Worm (Caenorhabditis elegans) whole organism, early embryonic: Measurements from ENCODE around the gene R05D3.9.

ENCODE experiments used
- B0310.2 ChIP-seq: sonication (generic microtip); optimal IDR thresholded peaks from 2 replicates; lab custom pipeline; 2016; ENCODE audit warnings: mild to moderate bottlenecking, missing genetic modification characterization, missing compliant biosample characterization
- F13C5.2 ChIP-seq: sonication (generic microtip); optimal IDR thresholded peaks from 2 replicates; lab custom pipeline; 2017; ENCODE audit warnings: mild to moderate bottlenecking, missing genetic modification characterization, inconsistent platforms, missing compliant biosample characterization
- aly-1 ChIP-seq: sonication (generic microtip); optimal IDR thresholded peaks from 2 replicates; lab custom pipeline; 2016; ENCODE audit warnings: missing genetic modification characterization, missing compliant biosample characterization
- ama-1 ChIP-seq: fragments of 150-350 bp; optimal IDR thresholded peaks from 2 replicates; lab custom pipeline; 2014
- ceh-13 ChIP-seq: fragments of 200-800 bp; sonication (Bioruptor generic); optimal IDR thresholded peaks from 2 replicates; lab custom pipeline; 2018; ENCODE audit warnings: mild to moderate bottlenecking, missing genetic modification characterization, missing compliant biosample characterization
- ceh-36 ChIP-seq: sonication (generic microtip); optimal IDR thresholded peaks from 2 replicates; lab custom pipeline; 2016; ENCODE audit warnings: missing genetic modification characterization, inconsistent platforms, missing compliant biosample characterization
- ets-7 ChIP-seq: sonication (generic microtip); optimal IDR thresholded peaks from 2 replicates; lab custom pipeline; 2016; ENCODE audit warnings: missing genotype, missing genetic modification characterization, missing compliant biosample characterization
- flt-1 ChIP-seq: fragments of 200-800 bp; sonication (Bioruptor generic); IDR thresholded peaks from 2 replicates; pipeline ENCODE4 v1.3.6; 2022; ENCODE audit warnings: missing genetic modification characterization, missing compliant biosample characterization
- hmbx-1 ChIP-seq: sonication (generic microtip); optimal IDR thresholded peaks from 2 replicates; lab custom pipeline; 2016; ENCODE audit warnings: mild to moderate bottlenecking, missing genetic modification characterization, missing compliant biosample characterization
- hmg-4 ChIP-seq: fragments of 200-800 bp; sonication (Bioruptor generic); optimal IDR thresholded peaks from 2 replicates; lab custom pipeline; 2018; ENCODE audit warnings: mild to moderate bottlenecking, missing genetic modification characterization, missing compliant biosample characterization
- hnd-1 ChIP-seq: sonication (generic microtip); optimal IDR thresholded peaks from 2 replicates; lab custom pipeline; 2016; ENCODE audit warnings: missing genetic modification characterization, missing compliant biosample characterization
- pes-1 ChIP-seq: fragments of 200-800 bp; sonication (Bioruptor generic); IDR thresholded peaks from 2 replicates; pipeline ENCODE4 v1.3.6; 2022; ENCODE audit warnings: missing genetic modification reagents, missing genetic modification characterization, missing compliant biosample characterization
- scrt-1 ChIP-seq: fragments of 200-800 bp; sonication (Bioruptor generic); IDR thresholded peaks from 2 replicates; pipeline ENCODE4 v1.3.6; 2022; ENCODE audit warnings: missing genetic modification characterization, missing compliant biosample characterization
- sea-1 ChIP-seq: fragments of 200-800 bp; sonication (Bioruptor generic); conservative IDR thresholded peaks from 2 replicates; pipeline ENCODE4 v1.3.6; 2022; ENCODE audit warnings: missing genetic modification characterization, missing compliant biosample characterization
- tbx-11 ChIP-seq: fragments of 200-800 bp; sonication (Bioruptor generic); IDR thresholded peaks from 2 replicates; pipeline ENCODE4 v1.3.6; 2022; ENCODE audit warnings: missing genetic modification characterization, missing compliant biosample characterization
- tbx-37 ChIP-seq: fragments of 200-800 bp; sonication (Bioruptor generic); conservative IDR thresholded peaks from 2 replicates; pipeline ENCODE4 v1.3.6; 2022; ENCODE audit warnings: missing genetic modification reagents, missing genetic modification characterization, missing compliant biosample characterization
- tra-4 ChIP-seq: sonication (generic microtip); optimal IDR thresholded peaks from 2 replicates; lab custom pipeline; 2017; ENCODE audit warnings: missing genetic modification characterization, missing compliant biosample characterization

R05D3.9 gene

ce11 chrIII:8371595-8372305 is 3.2 kb upstream of the R05D3.9 start, which contains the start of gene lmbr-1:
Gene lmbr-1 (plus strand): TSS chrIII:8372255.
- TF ChIP-seq tbx-37 (GFP tag; lab: Robert Waterston, UW) (no peak), F13C5.2 (tag; lab: Kevin White, UChicago) (no peak), ceh-13 (GFP tag; lab: Kevin White, UChicago) (no peak), tbx-11 (GFP tag; lab: Robert Waterston, UW) (no peak), hmbx-1 (tag; lab: Kevin White, UChicago) (no peak), ceh-36 (tag; lab: Kevin White, UChicago) (no peak), aly-1 (no peak), flt-1 (GFP tag; lab: Robert Waterston, UW) (no peak), scrt-1 (GFP tag; lab: Robert Waterston, UW) (no peak), pes-1 (GFP tag; lab: Robert Waterston, UW) (no peak)

DNA sequence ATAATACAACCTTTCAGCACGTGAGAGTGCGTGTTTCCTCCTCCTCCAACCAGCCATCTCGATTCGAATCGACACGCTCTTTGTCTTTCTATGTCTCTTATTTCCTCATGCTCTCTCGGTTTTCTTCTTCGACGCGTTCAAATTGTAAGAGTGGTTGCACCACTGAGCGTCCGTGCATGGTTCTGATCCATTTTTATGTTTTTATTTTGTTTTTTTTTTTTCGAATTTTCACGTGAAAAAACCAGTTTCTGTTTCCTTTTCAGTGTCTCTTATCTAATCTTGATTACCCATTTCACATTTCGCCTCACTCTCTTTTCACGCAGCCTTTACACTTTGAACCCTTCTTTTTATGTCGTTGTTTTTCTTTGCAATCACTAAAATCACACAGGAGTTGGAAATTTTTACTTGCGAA is 2.3 kb upstream of the R05D3.9 start:
- TF ChIP-seq hnd-1 (tag; lab: Kevin White, UChicago) (no peak), flt-1 (GFP tag; lab: Robert Waterston, UW) (no peak)

- TF ChIP-seq flt-1 (GFP tag; lab: Robert Waterston, UW) = no peak
- TF ChIP-seq tbx-37 (GFP tag; lab: Robert Waterston, UW) = no peak
- no peak for TF ChIP-seq tra-4 (tag; lab: Kevin White, UChicago)
- TF ChIP-seq hnd-1 (tag; lab: Kevin White, UChicago) = no peak
- TF ChIP-seq ets-7 (tag; lab: Kevin White, UChicago) = no peak
- no peak for TF ChIP-seq ama-1
- no peak for TF ChIP-seq hmg-4 (GFP tag; lab: Kevin White, UChicago)
- no peak for TF ChIP-seq F13C5.2 (tag; lab: Kevin White, UChicago)
- TF ChIP-seq scrt-1 (GFP tag; lab: Robert Waterston, UW) = no peak
- TF ChIP-seq pes-1 (GFP tag; lab: Robert Waterston, UW) = no peak
- no peak for TF ChIP-seq hmbx-1 (tag; lab: Kevin White, UChicago)
- no peak for TF ChIP-seq ceh-36 (tag; lab: Kevin White, UChicago)
- TF ChIP-seq B0310.2 (tag; lab: Kevin White, UChicago) = no peak
- TF ChIP-seq ceh-13 (GFP tag; lab: Kevin White, UChicago) = no peak
- no peak for TF ChIP-seq tbx-11 (GFP tag; lab: Robert Waterston, UW)
- TF ChIP-seq sea-1 (GFP tag; lab: Robert Waterston, UW) = no peak
- no peak for TF ChIP-seq aly-1
These were observed 1.7 kb upstream of the R05D3.9 start for ce11 chrIII:8370188-8370587.

DNA sequence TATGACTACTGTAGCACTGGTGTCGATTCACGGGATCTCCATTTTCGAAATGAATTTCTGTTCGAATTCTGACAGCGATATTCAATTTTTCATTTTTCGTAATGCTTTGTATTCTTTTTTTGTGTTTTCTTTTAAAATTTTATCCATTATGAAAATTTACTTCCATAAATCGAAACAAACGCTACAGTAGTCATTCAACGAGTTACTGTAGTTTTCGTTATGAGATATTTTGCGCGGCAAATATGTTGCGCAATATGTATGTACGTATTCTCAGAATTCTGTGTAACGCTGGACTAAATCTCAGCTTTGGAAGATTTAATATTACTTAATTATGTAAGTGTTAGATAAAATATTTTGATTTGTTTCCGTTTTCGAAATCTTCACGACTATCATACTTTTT is 653 bp upstream of the R05D3.9 start:
- no peak for TF ChIP-seq pes-1 (GFP tag; lab: Robert Waterston, UW)
- TF ChIP-seq tbx-37 (GFP tag; lab: Robert Waterston, UW) = no peak
- no peak for TF ChIP-seq hmbx-1 (tag; lab: Kevin White, UChicago)
- no peak for TF ChIP-seq tbx-11 (GFP tag; lab: Robert Waterston, UW)

ce11 chrIII:8363253-8364061 is 5.1 kb downstream of the R05D3.9 start, which contains the start of gene R05D3.3:
Gene R05D3.3 (plus strand): TSS chrIII:8364011.
- TF ChIP-seq hmg-4 (GFP tag; lab: Kevin White, UChicago) (no peak), ets-7 (tag; lab: Kevin White, UChicago) (no peak), pes-1 (GFP tag; lab: Robert Waterston, UW) (no peak), hmbx-1 (tag; lab: Kevin White, UChicago) (no peak), tbx-37 (GFP tag; lab: Robert Waterston, UW) (no peak), hnd-1 (tag; lab: Kevin White, UChicago) (no peak), sea-1 (GFP tag; lab: Robert Waterston, UW) (no peak), aly-1 (no peak), flt-1 (GFP tag; lab: Robert Waterston, UW) (no peak), scrt-1 (GFP tag; lab: Robert Waterston, UW) (no peak), tra-4 (tag; lab: Kevin White, UChicago) (no peak), F13C5.2 (tag; lab: Kevin White, UChicago) (no peak)

DNA sequence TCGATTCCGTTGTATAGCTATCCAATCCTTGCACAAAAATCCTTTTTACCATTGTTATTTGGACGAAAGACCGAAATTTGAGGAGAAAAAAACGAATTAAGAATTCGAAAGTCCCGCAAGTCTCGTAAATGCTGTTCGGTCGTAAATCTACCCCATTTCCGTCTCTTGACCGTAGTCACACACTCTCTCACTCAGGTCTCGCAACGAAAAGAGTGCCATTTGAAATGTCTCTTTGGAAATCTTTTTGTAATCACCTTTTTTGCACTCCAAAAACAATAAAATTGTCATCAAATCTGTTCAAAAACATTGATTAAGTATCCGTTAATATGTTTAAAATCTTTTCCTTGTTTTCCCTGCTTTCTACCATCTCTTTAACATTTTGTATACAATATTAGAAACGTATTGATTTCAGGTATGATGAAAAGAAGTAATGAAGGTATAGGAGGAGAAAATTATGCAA is 10.3 kb downstream of the R05D3.9 start, which contains the start of the genes R05D3.8 and rfp-1:
Gene R05D3.8, minus strand, starts transcription at position 115 of the 460 bp plus-strand sequence.
Gene rfp-1, plus strand, starts transcription at position 410 of the 460 bp plus-strand sequence.
- no peak for TF ChIP-seq sea-1 (GFP tag; lab: Robert Waterston, UW)
- TF ChIP-seq tbx-11 (GFP tag; lab: Robert Waterston, UW) = no peak
- TF ChIP-seq pes-1 (GFP tag; lab: Robert Waterston, UW) = no peak
- no peak for TF ChIP-seq ets-7 (tag; lab: Kevin White, UChicago)
- no peak for TF ChIP-seq B0310.2 (tag; lab: Kevin White, UChicago)
- no peak for TF ChIP-seq ceh-36 (tag; lab: Kevin White, UChicago)
- no peak for TF ChIP-seq aly-1
- TF ChIP-seq F13C5.2 (tag; lab: Kevin White, UChicago) = no peak
- TF ChIP-seq tbx-37 (GFP tag; lab: Robert Waterston, UW) = no peak
- no peak for TF ChIP-seq ceh-13 (GFP tag; lab: Kevin White, UChicago)
- no peak for TF ChIP-seq ama-1
- TF ChIP-seq tra-4 (tag; lab: Kevin White, UChicago) = no peak
- no peak for TF ChIP-seq flt-1 (GFP tag; lab: Robert Waterston, UW)
- TF ChIP-seq hmg-4 (GFP tag; lab: Kevin White, UChicago) = no peak
- no peak for TF ChIP-seq hmbx-1 (tag; lab: Kevin White, UChicago)
- TF ChIP-seq hnd-1 (tag; lab: Kevin White, UChicago) = no peak
- no peak for TF ChIP-seq scrt-1 (GFP tag; lab: Robert Waterston, UW)
